Worm (Caenorhabditis elegans) whole organism, young adult: ENCODE results near the gene npl-4.1.

ENCODE experiments used
- B0035.1 ChIP-seq: sonication (generic microtip); optimal IDR thresholded peaks from 2 replicates; lab custom pipeline; 2016; ENCODE audit warnings: missing genetic modification characterization, mild to moderate bottlenecking, missing compliant biosample characterization, missing genotype, missing genetic modification reagents
- C17E4.6 ChIP-seq: fragments of 200-800 bp; sonication (Bioruptor generic); IDR thresholded peaks from 2 replicates; pipeline ENCODE4 v1.3.6; 2022; ENCODE audit warnings: missing genetic modification reagents, missing genetic modification characterization, missing compliant biosample characterization
- F10E7.11 ChIP-seq: sonication (generic microtip); optimal IDR thresholded peaks from 2 replicates; lab custom pipeline; 2017; ENCODE audit warnings: mild to moderate bottlenecking, missing genetic modification characterization, moderate library complexity, missing compliant biosample characterization
- F22D6.2 ChIP-seq: sonication (generic microtip); optimal IDR thresholded peaks from 2 replicates; lab custom pipeline; 2016; ENCODE audit warnings: mild to moderate bottlenecking, missing genetic modification characterization, missing compliant biosample characterization
- F33H1.4 ChIP-seq: fragments of 200-800 bp; sonication (Bioruptor generic); IDR thresholded peaks from 2 replicates; pipeline ENCODE4 v1.3.6; 2022; ENCODE audit warnings: missing genetic modification reagents, missing genetic modification characterization, missing compliant biosample characterization
- T07F8.4 ChIP-seq: sonication (generic microtip); optimal IDR thresholded peaks from 2 replicates; lab custom pipeline; 2016; ENCODE audit warnings: mild to moderate bottlenecking, missing genetic modification characterization, moderate library complexity, missing compliant biosample characterization
- ama-1 ChIP-seq, 3 experiments: fragments of 150-350 bp in 1 of 3; sonication (generic microtip) in 2 of 3; optimal IDR thresholded peaks; 2 replicates each; lab custom pipeline; 2014 to 2018; ENCODE audit warnings: missing biosample characterization in 2 of 3, missing genetic modification characterization in 2 of 3, missing genetic modification reagents in 2 of 3
- attf-6 ChIP-seq: fragments of 200-800 bp; sonication (Bioruptor generic); IDR thresholded peaks from 2 replicates; pipeline ENCODE4 v1.3.6; 2022; ENCODE audit warnings: missing genetic modification reagents, missing genetic modification characterization, missing compliant biosample characterization
- bed-1 ChIP-seq: fragments of 200-800 bp; sonication (Bioruptor generic); IDR thresholded peaks from 2 replicates; pipeline ENCODE4 v1.3.6; 2022; ENCODE audit warnings: missing genetic modification reagents, missing genetic modification characterization, missing compliant biosample characterization
- ccch-3 ChIP-seq: fragments of 200-800 bp; sonication (Bioruptor generic); optimal IDR thresholded peaks from 2 replicates; lab custom pipeline; 2018; ENCODE audit warnings: mild to moderate bottlenecking, missing genetic modification characterization, missing compliant biosample characterization
- cebp-2 ChIP-seq: fragments of 200-800 bp; sonication (Bioruptor generic); IDR thresholded peaks from 2 replicates; pipeline ENCODE4 v1.3.6; 2022; ENCODE audit warnings: missing genetic modification characterization, missing compliant biosample characterization
- ceh-40 ChIP-seq: fragments of 200-800 bp; sonication (Bioruptor generic); IDR thresholded peaks from 2 replicates; pipeline ENCODE4 v1.3.6; 2022; ENCODE audit warnings: missing genetic modification characterization, missing compliant biosample characterization
- ceh-79 ChIP-seq: sonication (generic microtip); optimal IDR thresholded peaks from 2 replicates; lab custom pipeline; 2017; ENCODE audit warnings: mild to moderate bottlenecking, missing genetic modification characterization, missing compliant biosample characterization
- ceh-91 ChIP-seq: fragments of 200-800 bp; sonication (Bioruptor generic); IDR thresholded peaks from 2 replicates; pipeline ENCODE4 v1.3.6; 2022; ENCODE audit warnings: missing genetic modification reagents, missing genetic modification characterization, missing compliant biosample characterization
- dox-1 ChIP-seq: fragments of 200-800 bp; sonication (Bioruptor generic); IDR thresholded peaks from 2 replicates; pipeline ENCODE4 v1.3.6; 2022; ENCODE audit warnings: missing genetic modification reagents, missing genetic modification characterization, missing compliant biosample characterization
- dpff-1 ChIP-seq: sonication (generic microtip); optimal IDR thresholded peaks from 2 replicates; lab custom pipeline; 2017; ENCODE audit warnings: mild to moderate bottlenecking, missing genetic modification characterization, missing compliant biosample characterization
- egl-44 ChIP-seq: fragments of 200-800 bp; sonication (Bioruptor generic); IDR thresholded peaks from 2 replicates; pipeline ENCODE4 v1.3.6; 2022; ENCODE audit warnings: missing genetic modification reagents, missing genetic modification characterization, missing compliant biosample characterization
- egrh-3 ChIP-seq: fragments of 200-800 bp; sonication (Bioruptor generic); IDR thresholded peaks from 2 replicates; pipeline ENCODE4 v1.3.6; 2022; ENCODE audit warnings: missing genetic modification reagents, missing genetic modification characterization, missing compliant biosample characterization
- ets-4 ChIP-seq: fragments of 200-800 bp; sonication (Bioruptor generic); optimal IDR thresholded peaks from 2 replicates; lab custom pipeline; 2018; ENCODE audit warnings: mild to moderate bottlenecking, missing genetic modification characterization, missing compliant biosample characterization
- fkh-3 ChIP-seq: sonication (generic microtip); optimal IDR thresholded peaks from 2 replicates; lab custom pipeline; 2016; ENCODE audit warnings: mild to moderate bottlenecking, missing genetic modification characterization, missing compliant biosample characterization
- him-1 ChIP-seq: sonication (generic microtip); optimal IDR thresholded peaks from 2 replicates; lab custom pipeline; 2016; ENCODE audit warnings: missing genotype, missing genetic modification reagents, missing genetic modification characterization, missing compliant biosample characterization
- hmg-20 ChIP-seq: fragments of 200-800 bp; sonication (Bioruptor generic); IDR thresholded peaks from 2 replicates; pipeline ENCODE4 v1.3.6; 2022; ENCODE audit warnings: missing genetic modification reagents, missing genetic modification characterization, missing compliant biosample characterization
- hrde-1 ChIP-seq: sonication (generic microtip); optimal IDR thresholded peaks from 2 replicates; lab custom pipeline; 2016; ENCODE audit warnings: missing genetic modification characterization, mild to moderate bottlenecking, missing compliant biosample characterization, moderate library complexity, missing genotype, missing genetic modification reagents, borderline replicate concordance
- let-526 ChIP-seq: fragments of 200-800 bp; sonication (Bioruptor generic); IDR thresholded peaks from 2 replicates; pipeline ENCODE4 v1.3.6; 2022; ENCODE audit warnings: missing genetic modification reagents, missing genetic modification characterization, missing compliant biosample characterization
- lin-40 ChIP-seq: sonication (generic microtip); optimal IDR thresholded peaks from 2 replicates; lab custom pipeline; 2016; ENCODE audit warnings: missing genetic modification characterization, mild to moderate bottlenecking, missing compliant biosample characterization, missing genotype, missing genetic modification reagents
- lsl-1 ChIP-seq: fragments of 200-800 bp; sonication (Bioruptor generic); optimal IDR thresholded peaks from 2 replicates; lab custom pipeline; 2018; ENCODE audit warnings: mild to moderate bottlenecking, missing genetic modification characterization, moderate library complexity, missing compliant biosample characterization
- madf-10 ChIP-seq: sonication (generic microtip); optimal IDR thresholded peaks from 2 replicates; lab custom pipeline; 2016; ENCODE audit warnings: mild to moderate bottlenecking, missing genetic modification characterization, missing compliant biosample characterization
- mcd-1 ChIP-seq: fragments of 200-800 bp; sonication (Bioruptor generic); IDR thresholded peaks from 2 replicates; pipeline ENCODE4 v1.3.6; 2022; ENCODE audit warnings: missing genetic modification reagents, missing genetic modification characterization, missing compliant biosample characterization
- mel-28 ChIP-seq: sonication (generic microtip); optimal IDR thresholded peaks from 2 replicates; lab custom pipeline; 2016; ENCODE audit warnings: borderline replicate concordance, mild to moderate bottlenecking, missing genetic modification characterization, missing compliant biosample characterization
- nhr-90 ChIP-seq: sonication (generic microtip); optimal IDR thresholded peaks from 2 replicates; lab custom pipeline; 2016; ENCODE audit warnings: missing genotype, mild to moderate bottlenecking, missing genetic modification characterization, missing compliant biosample characterization
- pbrm-1 ChIP-seq: fragments of 200-800 bp; sonication (Bioruptor generic); IDR thresholded peaks from 2 replicates; pipeline ENCODE4 v1.3.6; 2022; ENCODE audit warnings: missing genetic modification reagents, missing genetic modification characterization, missing compliant biosample characterization
- rpc-1 ChIP-seq, 2 experiments: fragments of 150-350 bp in 1 of 2; sonication (generic microtip) in 1 of 2; optimal IDR thresholded peaks; 2 replicates each; lab custom pipeline; 2014 to 2018; ENCODE audit warnings: missing biosample characterization in 1 of 2, missing genetic modification characterization in 1 of 2, missing genetic modification reagents in 1 of 2, missing genotype in 1 of 2
- sea-2 ChIP-seq: fragments of 200-800 bp; sonication (Bioruptor generic); IDR thresholded peaks from 2 replicates; pipeline ENCODE4 v1.3.6; 2022; ENCODE audit warnings: missing genetic modification characterization, missing compliant biosample characterization
- snpc-3.4 ChIP-seq: sonication (generic microtip); optimal IDR thresholded peaks from 2 replicates; lab custom pipeline; 2017; ENCODE audit warnings: missing genetic modification characterization, mild to moderate bottlenecking, missing compliant biosample characterization, antibody characterized with exemption, moderate library complexity, missing genotype, missing genetic modification reagents
- somi-1 ChIP-seq: fragments of 200-800 bp; sonication (Bioruptor generic); optimal IDR thresholded peaks from 2 replicates; lab custom pipeline; 2018; ENCODE audit warnings: mild to moderate bottlenecking, missing genetic modification characterization, missing compliant biosample characterization
- xnd-1 ChIP-seq: sonication (generic microtip); optimal IDR thresholded peaks from 2 replicates; lab custom pipeline; 2016; ENCODE audit warnings: missing genotype, missing genetic modification reagents, missing genetic modification characterization, missing compliant biosample characterization
- zfh-2 ChIP-seq: fragments of 200-800 bp; sonication (Bioruptor generic); conservative IDR thresholded peaks from 2 replicates; pipeline ENCODE4 v1.3.6; 2022; ENCODE audit warnings: missing genetic modification reagents, missing genetic modification characterization, missing compliant biosample characterization
- zim-3 ChIP-seq: sonication (generic microtip); optimal IDR thresholded peaks from 2 replicates; lab custom pipeline; 2017; ENCODE audit warnings: mild to moderate bottlenecking, missing genetic modification characterization, moderate library complexity, missing compliant biosample characterization
- ztf-18 ChIP-seq: sonication (generic microtip); optimal IDR thresholded peaks from 2 replicates; lab custom pipeline; 2016; ENCODE audit warnings: missing genotype, mild to moderate bottlenecking, missing genetic modification characterization, missing compliant biosample characterization
- ztf-25 ChIP-seq: fragments of 200-800 bp; sonication (Bioruptor generic); IDR thresholded peaks from 2 replicates; pipeline ENCODE4 v1.3.6; 2022; ENCODE audit warnings: missing genetic modification reagents, missing genetic modification characterization, missing compliant biosample characterization
- ztf-28 ChIP-seq: fragments of 200-800 bp; sonication (Bioruptor generic); IDR thresholded peaks from 2 replicates; pipeline ENCODE4 v1.3.6; 2022; ENCODE audit warnings: missing genetic modification reagents, missing genetic modification characterization, missing compliant biosample characterization
- ztf-6 ChIP-seq: fragments of 200-800 bp; sonication (Bioruptor generic); IDR thresholded peaks from 2 replicates; pipeline ENCODE4 v1.3.6; 2022; ENCODE audit warnings: missing genetic modification reagents, missing genetic modification characterization, missing compliant biosample characterization

Gene npl-4.1

ce11 chrII:5660736-5661734 lies 29.9 kb downstream of the npl-4.1 start, which contains the start of the genes ift-43 and mdt-26 (continued):
- TF ChIP-seq mcd-1 (GFP tag; lab: Robert Waterston, UW), result peak; percentile 85
- TF ChIP-seq lsl-1 (GFP tag; lab: Kevin White, UChicago), result peak; percentile 64
- peak; percentile 87 for TF ChIP-seq lin-40
- TF ChIP-seq ama-1 (optimal IDR thresholded peaks at IDR 0.05; lab: Kevin White, UChicago), result peak; percentile 99
- peak in 1 of 2 experiments; percentile 61 for TF ChIP-seq ama-1 (GFP tag; optimal IDR thresholded peaks at IDR 0.05; lab: Kevin White, UChicago)
- TF ChIP-seq let-526 (GFP tag; lab: Robert Waterston, UW), result peak; percentile 90
- peak; percentile 87 for TF ChIP-seq dox-1 (GFP tag; lab: Robert Waterston, UW)
- TF ChIP-seq egrh-3, result peak; percentile 95
- no peak for TF ChIP-seq somi-1 (GFP tag; lab: Kevin White, UChicago)
- TF ChIP-seq B0035.1 (tag; lab: Kevin White, UChicago), result no peak
- TF ChIP-seq mel-28 (tag; lab: Kevin White, UChicago), result peak; percentile 11
- peak; percentile 81 for TF ChIP-seq egl-44 (GFP tag; lab: Robert Waterston, UW)
- no peak for TF ChIP-seq ztf-25
- peak; percentile 88 for TF ChIP-seq ztf-28
- TF ChIP-seq him-1 (tag; lab: Kevin White, UChicago), result peak; percentile 27
- TF ChIP-seq ccch-3, result peak; percentile 32
- TF ChIP-seq fkh-3 (tag; lab: Kevin White, UChicago), result no peak
- no peak for TF ChIP-seq attf-6
- TF ChIP-seq madf-10 (tag; lab: Kevin White, UChicago), result peak; percentile 79
- no peak for TF ChIP-seq F10E7.11 (tag; lab: Kevin White, UChicago)
- TF ChIP-seq ceh-40 (GFP tag; lab: Robert Waterston, UW), result peak; percentile 83; the same call in 1 of the 2 replicates
- 0 out of 2 replicates have a peak, but pooled peaks have one; percentile 43 for TF ChIP-seq F33H1.4
- TF ChIP-seq C17E4.6 (GFP tag; lab: Robert Waterston, UW), result peak; percentile 53; the same call in 1 of the 2 replicates
- TF ChIP-seq zim-3 (tag; lab: Kevin White, UChicago), result peak; percentile 72
- peak; percentile 25 for TF ChIP-seq ztf-18 (tag; lab: Kevin White, UChicago)
- TF ChIP-seq, all 124 proteins: peak for 74

ce11 chrII:5661735-5662177 lies 30.6 kb downstream of the npl-4.1 start:
- TF ChIP-seq T07F8.4 (tag; lab: Kevin White, UChicago) (no peak), ztf-18 (tag; lab: Kevin White, UChicago) (peak; percentile 28), ztf-6 (GFP tag; lab: Robert Waterston, UW) (peak; percentile 83), nhr-90 (tag; lab: Kevin White, UChicago) (peak; percentile 87), xnd-1 (peak; percentile 50), ztf-28 (peak; percentile 93), ets-4 (GFP tag; lab: Kevin White, UChicago) (peak; percentile 69), ceh-79 (peak; percentile 99), fkh-3 (tag; lab: Kevin White, UChicago) (peak; percentile 99), snpc-3.4 (tag; lab: Kevin White, UChicago) (no peak), pbrm-1 (GFP tag; lab: Robert Waterston, UW) (peak; percentile 96), dpff-1 (tag; lab: Kevin White, UChicago) (peak; percentile 99), mel-28 (tag; lab: Kevin White, UChicago) (peak; percentile 92), sea-2 (peak; percentile 96), C17E4.6 (GFP tag; lab: Robert Waterston, UW) (peak; percentile 95), egl-44 (GFP tag; lab: Robert Waterston, UW) (peak; percentile 90; the same call in 1 of the 2 replicates), hrde-1 (tag; lab: Kevin White, UChicago) (peak; percentile 94), zim-3 (tag; lab: Kevin White, UChicago) (peak; percentile 99), F22D6.2 (tag; lab: Kevin White, UChicago) (peak; percentile 16), bed-1 (GFP tag; lab: Robert Waterston, UW) (peak; percentile 91), ceh-91 (GFP tag; lab: Robert Waterston, UW) (peak; percentile 73), rpc-1 (optimal IDR thresholded peaks at IDR 0.05; lab: Kevin White, UChicago) (no peak), rpc-1 (tag; optimal IDR thresholded peaks at IDR 0.05; lab: Kevin White, UChicago) (no peak), lin-40 (peak; percentile 88), zfh-2 (peak; percentile 98), hmg-20 (peak; percentile 91), cebp-2 (GFP tag; lab: Robert Waterston, UW) (peak; percentile 100), F10E7.11 (tag; lab: Kevin White, UChicago) (peak; percentile 100), ztf-25 (peak; percentile 95; the same call in 1 of the 2 replicates)
